Worm (Caenorhabditis elegans) whole organism, midembryonic: Measurements from ENCODE around the gene F20B6.5.

Experiments
- cog-1 ChIP-seq: sonication (generic microtip); optimal IDR thresholded peaks from 2 replicates; lab custom pipeline; 2016; ENCODE audit warnings: missing genetic modification characterization, missing compliant biosample characterization
- flt-1 ChIP-seq: fragments of 200-800 bp; sonication (Bioruptor generic); IDR thresholded peaks from 2 replicates; pipeline ENCODE4 v1.3.6; 2022; ENCODE audit warnings: missing genetic modification characterization, missing compliant biosample characterization
- klf-2 ChIP-seq: fragments of 200-800 bp; sonication (Bioruptor generic); conservative IDR thresholded peaks from 2 replicates; pipeline ENCODE4 v1.3.6; 2022; ENCODE audit warnings: missing genetic modification reagents, missing genetic modification characterization, missing compliant biosample characterization
- ref-1 ChIP-seq: fragments of 200-800 bp; sonication (Bioruptor generic); conservative IDR thresholded peaks from 2 replicates; pipeline ENCODE4 v1.3.6; 2022; ENCODE audit warnings: missing genetic modification reagents, missing genetic modification characterization, missing compliant biosample characterization
- tab-1 ChIP-seq: fragments of 200-800 bp; sonication (Bioruptor generic); IDR thresholded peaks from 2 replicates; pipeline ENCODE4 v1.3.6; 2022; ENCODE audit warnings: missing genetic modification characterization, missing compliant biosample characterization
- ztf-23 ChIP-seq: fragments of 200-800 bp; sonication (Bioruptor generic); IDR thresholded peaks from 2 replicates; pipeline ENCODE4 v1.3.6; 2022; ENCODE audit warnings: missing genetic modification reagents, missing genetic modification characterization, missing compliant biosample characterization
- ztf-29 ChIP-seq: fragments of 200-800 bp; sonication (Bioruptor generic); IDR thresholded peaks from 2 replicates; pipeline ENCODE4 v1.3.6; 2022; ENCODE audit warnings: missing genetic modification reagents, missing genetic modification characterization, missing compliant biosample characterization

DNA sequence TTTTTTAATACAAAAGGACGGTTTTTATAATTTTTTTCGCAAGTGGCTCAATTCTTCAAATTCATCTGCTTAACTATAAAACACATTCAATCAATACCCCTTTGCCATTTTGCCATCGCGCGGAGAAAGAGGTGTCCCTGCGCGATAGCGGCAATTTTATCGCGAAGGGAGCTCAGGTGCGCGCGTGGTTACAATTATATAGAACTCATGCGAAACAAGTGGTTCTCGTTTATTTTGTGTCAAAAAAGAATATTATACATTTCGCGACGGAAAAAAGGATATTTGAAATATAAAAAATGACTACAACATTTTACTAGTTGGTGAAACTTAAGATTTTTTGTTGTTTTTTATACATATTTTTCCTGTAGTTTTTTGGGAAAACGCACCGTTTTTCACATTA is 9.4 kb upstream of the F20B6.5 start:
- TF ChIP-seq klf-2 (GFP tag; lab: Robert Waterston, UW) (peak; percentile 76), tab-1 (GFP tag; lab: Robert Waterston, UW) (peak; percentile 73; the same call in 1 of the 2 replicates), flt-1 (peak; percentile 91), ztf-23 (peak; percentile 92), ref-1 (GFP tag; lab: Robert Waterston, UW) (no peak), cog-1 (tag; lab: Kevin White, UChicago) (peak; percentile 99), ztf-29 (GFP tag; lab: Robert Waterston, UW) (peak; percentile 53; the same call in 1 of the 2 replicates)
